Fruit fly (Drosophila melanogaster): ENCODE measurements around the gene BomT3.

- TF ChIP-seq EcR (GFP tag; optimal IDR thresholded peaks at IDR 0.05) (no peak), pan (optimal IDR thresholded peaks at IDR 0.05) (no peak), psq (optimal IDR thresholded peaks at IDR 0.05) (no peak), Dll (optimal IDR thresholded peaks at IDR 0.05) (no peak), CG8478 (optimal IDR thresholded peaks at IDR 0.05) (no peak), usp (GFP tag; optimal IDR thresholded peaks at IDR 0.05) (no peak)
These were observed 43.2 kb downstream of the BomT3 start for dm6 chr3R:22042982-22043381.
